Worm (Caenorhabditis elegans) whole organism, early embryonic: ENCODE results near the gene rnh-1.0.

Experiments used
- B0310.2 ChIP-seq: sonication (generic microtip); optimal IDR thresholded peaks from 2 replicates; lab custom pipeline; 2016; ENCODE audit warnings: mild to moderate bottlenecking, missing genetic modification characterization, missing compliant biosample characterization
- aly-1 ChIP-seq: sonication (generic microtip); optimal IDR thresholded peaks from 2 replicates; lab custom pipeline; 2016; ENCODE audit warnings: missing genetic modification characterization, missing compliant biosample characterization
- ama-1 ChIP-seq: fragments of 150-350 bp; optimal IDR thresholded peaks from 2 replicates; lab custom pipeline; 2014
- ceh-13 ChIP-seq: fragments of 200-800 bp; sonication (Bioruptor generic); optimal IDR thresholded peaks from 2 replicates; lab custom pipeline; 2018; ENCODE audit warnings: mild to moderate bottlenecking, missing genetic modification characterization, missing compliant biosample characterization
- flt-1 ChIP-seq: fragments of 200-800 bp; sonication (Bioruptor generic); IDR thresholded peaks from 2 replicates; pipeline ENCODE4 v1.3.6; 2022; ENCODE audit warnings: missing genetic modification characterization, missing compliant biosample characterization
- hmbx-1 ChIP-seq: sonication (generic microtip); optimal IDR thresholded peaks from 2 replicates; lab custom pipeline; 2016; ENCODE audit warnings: mild to moderate bottlenecking, missing genetic modification characterization, missing compliant biosample characterization
- hmg-4 ChIP-seq: fragments of 200-800 bp; sonication (Bioruptor generic); optimal IDR thresholded peaks from 2 replicates; lab custom pipeline; 2018; ENCODE audit warnings: mild to moderate bottlenecking, missing genetic modification characterization, missing compliant biosample characterization
- hnd-1 ChIP-seq: sonication (generic microtip); optimal IDR thresholded peaks from 2 replicates; lab custom pipeline; 2016; ENCODE audit warnings: missing genetic modification characterization, missing compliant biosample characterization
- scrt-1 ChIP-seq: fragments of 200-800 bp; sonication (Bioruptor generic); IDR thresholded peaks from 2 replicates; pipeline ENCODE4 v1.3.6; 2022; ENCODE audit warnings: missing genetic modification characterization, missing compliant biosample characterization
- tbx-37 ChIP-seq: fragments of 200-800 bp; sonication (Bioruptor generic); conservative IDR thresholded peaks from 2 replicates; pipeline ENCODE4 v1.3.6; 2022; ENCODE audit warnings: missing genetic modification reagents, missing genetic modification characterization, missing compliant biosample characterization
- tra-4 ChIP-seq: sonication (generic microtip); optimal IDR thresholded peaks from 2 replicates; lab custom pipeline; 2017; ENCODE audit warnings: missing genetic modification characterization, missing compliant biosample characterization

DNA sequence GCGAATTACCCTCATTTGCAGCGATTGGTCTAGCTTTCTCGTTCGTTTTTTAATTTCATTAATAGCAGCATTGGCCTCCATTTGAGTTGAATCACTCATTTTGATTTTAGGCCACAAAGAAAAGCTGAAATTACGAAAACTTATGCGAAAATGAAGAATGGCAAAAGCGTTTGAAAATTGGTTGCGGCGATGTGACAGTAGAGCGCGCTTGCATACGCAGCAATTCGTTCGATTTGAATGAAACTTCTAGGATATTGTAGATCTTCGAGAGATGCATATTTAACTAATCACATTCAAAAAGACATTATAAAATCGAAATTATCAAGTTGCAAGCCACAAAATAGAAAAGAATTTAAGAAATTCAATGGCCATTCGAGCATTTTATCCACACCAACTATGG is 35.4 kb upstream of the rnh-1.0 start, which contains the start of gene ulp-2:
- TF ChIP-seq scrt-1 (GFP tag; lab: Robert Waterston, UW): no peak
- TF ChIP-seq flt-1 (GFP tag; lab: Robert Waterston, UW): no peak
- no peak for TF ChIP-seq tra-4
- no peak for TF ChIP-seq ama-1 (lab: Kevin White, UChicago)
- TF ChIP-seq tbx-37 (GFP tag; lab: Robert Waterston, UW): no peak
- no peak for TF ChIP-seq B0310.2
- no peak for TF ChIP-seq hmbx-1 (tag; lab: Kevin White, UChicago)
- TF ChIP-seq aly-1 (tag; lab: Kevin White, UChicago): no peak
- no peak for TF ChIP-seq hnd-1
- TF ChIP-seq ceh-13: no peak
- no peak for TF ChIP-seq hmg-4 (GFP tag; lab: Kevin White, UChicago)
